Worm (Caenorhabditis elegans) whole organism, L3 larva: ENCODE data around the gene syx-3.

Source experiments
- R02D3.7 ChIP-seq: fragments of 150-350 bp; optimal IDR thresholded peaks from 2 replicates; lab custom pipeline; 2014; ENCODE audit warnings: missing biosample characterization, missing genetic modification characterization
- ZK546.5 ChIP-seq: sonication (generic microtip); optimal IDR thresholded peaks from 2 replicates; lab custom pipeline; 2017; ENCODE audit warnings: missing biosample characterization, missing genetic modification characterization
- aly-2 ChIP-seq: fragments of 150-350 bp; optimal IDR thresholded peaks from 2 replicates; lab custom pipeline; 2014; ENCODE audit warnings: missing biosample characterization, missing genetic modification characterization
- ama-1 ChIP-seq: fragments of 150-350 bp; optimal IDR thresholded peaks from 2 replicates; lab custom pipeline; 2018
- ceh-9 ChIP-seq: sonication (generic microtip); optimal IDR thresholded peaks from 2 replicates; lab custom pipeline; 2018; ENCODE audit warnings: missing biosample characterization, missing genetic modification characterization
- daf-12 ChIP-seq: fragments of 150-350 bp; optimal IDR thresholded peaks from 2 replicates; lab custom pipeline; 2014; ENCODE audit warnings: missing biosample characterization, missing genetic modification reagents, missing genetic modification characterization
- elt-1 ChIP-seq: fragments of 150-350 bp; optimal IDR thresholded peaks from 2 replicates; lab custom pipeline; 2014; ENCODE audit warnings: missing biosample characterization, missing genetic modification characterization
- elt-2 ChIP-seq: sonication (generic microtip); optimal IDR thresholded peaks from 2 replicates; lab custom pipeline; 2016; ENCODE audit warnings: missing genetic modification reagents, mild to moderate bottlenecking, missing genetic modification characterization, missing compliant biosample characterization
- elt-3 ChIP-seq, 3 experiments: fragments of 150-350 bp in 1 of 3; sonication (generic microtip) in 2 of 3; optimal IDR thresholded peaks; 2 replicates in 2 of 3; 4 replicates in 1 of 3; lab custom pipeline; 2014 to 2017; ENCODE audit warnings: missing biosample characterization in 3 of 3, missing genetic modification characterization in 3 of 3
- eor-1 ChIP-seq, 2 experiments: fragments of 150-350 bp; optimal IDR thresholded peaks; 2 replicates each; lab custom pipeline; 2014 to 2018; ENCODE audit warnings: missing biosample characterization in 2 of 2, missing genetic modification characterization in 2 of 2
- fkh-10 ChIP-seq: sonication (generic microtip); optimal IDR thresholded peaks from 2 replicates; lab custom pipeline; 2017; ENCODE audit warnings: missing biosample characterization, missing genetic modification reagents, missing genetic modification characterization
- fkh-2 ChIP-seq: fragments of 150-350 bp; optimal IDR thresholded peaks from 2 replicates; lab custom pipeline; 2014; ENCODE audit warnings: missing biosample characterization, missing genetic modification reagents, missing genetic modification characterization
- fos-1 ChIP-seq: fragments of 150-350 bp; optimal IDR thresholded peaks from 2 replicates; lab custom pipeline; 2014; ENCODE audit warnings: missing biosample characterization, missing genetic modification characterization
- hmg-11 ChIP-seq: sonication (generic microtip); optimal IDR thresholded peaks from 2 replicates; lab custom pipeline; 2016; ENCODE audit warnings: missing genetic modification characterization, missing compliant biosample characterization
- jun-1 ChIP-seq: fragments of 150-350 bp; optimal IDR thresholded peaks from 2 replicates; lab custom pipeline; 2014; ENCODE audit warnings: missing biosample characterization, missing genetic modification reagents, missing genetic modification characterization
- lin-15B ChIP-seq: fragments of 150-350 bp; optimal IDR thresholded peaks from 2 replicates; lab custom pipeline; 2014; ENCODE audit warnings: missing biosample characterization, missing genetic modification characterization
- lin-39 ChIP-seq: fragments of 150-350 bp; optimal IDR thresholded peaks from 2 replicates; lab custom pipeline; 2018; ENCODE audit warnings: missing biosample characterization, missing genetic modification reagents, missing genetic modification characterization
- mml-1 ChIP-seq: fragments of 150-350 bp; sonication (generic microtip); optimal IDR thresholded peaks from 3 replicates; lab custom pipeline; 2014; ENCODE audit warnings: missing biosample characterization, missing genetic modification characterization
- nfya-1 ChIP-seq: sonication (generic microtip); optimal IDR thresholded peaks from 2 replicates; lab custom pipeline; 2017; ENCODE audit warnings: missing genetic modification characterization, mild to moderate bottlenecking, missing compliant biosample characterization, antibody characterized with exemption, moderate library complexity; ENCODE audit not compliant: insufficient read depth
- nhr-11 ChIP-seq: fragments of 150-350 bp; optimal IDR thresholded peaks from 2 replicates; lab custom pipeline; 2014; ENCODE audit warnings: missing biosample characterization, missing genetic modification characterization
- nhr-12 ChIP-seq: fragments of 150-350 bp; optimal IDR thresholded peaks from 2 replicates; lab custom pipeline; 2014; ENCODE audit warnings: missing biosample characterization, missing genetic modification characterization
- nhr-23 ChIP-seq: fragments of 150-350 bp; optimal IDR thresholded peaks from 2 replicates; lab custom pipeline; 2014; ENCODE audit warnings: missing biosample characterization, missing genetic modification reagents, missing genetic modification characterization
- nhr-237 ChIP-seq: fragments of 150-350 bp; optimal IDR thresholded peaks from 2 replicates; lab custom pipeline; 2014; ENCODE audit warnings: missing biosample characterization, missing genetic modification characterization
- nhr-25 ChIP-seq: sonication (generic microtip); optimal IDR thresholded peaks from 2 replicates; lab custom pipeline; 2017; ENCODE audit warnings: missing biosample characterization, missing genetic modification characterization
- nhr-28 ChIP-seq: fragments of 150-350 bp; optimal IDR thresholded peaks from 2 replicates; lab custom pipeline; 2014; ENCODE audit warnings: missing biosample characterization, missing genetic modification characterization
- nhr-43 ChIP-seq: sonication (generic microtip); optimal IDR thresholded peaks from 2 replicates; lab custom pipeline; 2016; ENCODE audit warnings: mild to moderate bottlenecking, missing genetic modification characterization, missing compliant biosample characterization; ENCODE audit not compliant: poor library complexity, severe bottlenecking
- nhr-76 ChIP-seq: fragments of 150-350 bp; sonication (generic microtip); optimal IDR thresholded peaks from 5 replicates; lab custom pipeline; 2014; ENCODE audit warnings: missing biosample characterization, missing genetic modification characterization
- pha-4 ChIP-seq: fragments of 150-350 bp; optimal IDR thresholded peaks from 2 replicates; lab custom pipeline; 2014; ENCODE audit warnings: missing biosample characterization, missing genetic modification reagents, missing genetic modification characterization
- pqm-1 ChIP-seq: fragments of 150-350 bp; optimal IDR thresholded peaks from 2 replicates; lab custom pipeline; 2017; ENCODE audit warnings: missing biosample characterization, missing genetic modification characterization, inconsistent platforms
- skn-1 ChIP-seq: fragments of 150-350 bp; optimal IDR thresholded peaks from 2 replicates; lab custom pipeline; 2014; ENCODE audit warnings: missing biosample characterization, missing genetic modification characterization
- snpc-4 ChIP-seq: fragments of 150-350 bp; optimal IDR thresholded peaks from 2 replicates; lab custom pipeline; 2014; ENCODE audit warnings: missing biosample characterization, missing genetic modification characterization
- tbx-2 ChIP-seq: sonication (generic microtip); optimal IDR thresholded peaks from 2 replicates; lab custom pipeline; 2016; ENCODE audit warnings: mild to moderate bottlenecking, missing genetic modification characterization, missing compliant biosample characterization
- unc-39 ChIP-seq: sonication (generic microtip); optimal IDR thresholded peaks from 4 replicates; lab custom pipeline; 2017; ENCODE audit warnings: missing biosample characterization, missing genetic modification characterization
- unc-62 ChIP-seq: fragments of 150-350 bp; sonication (generic microtip); optimal IDR thresholded peaks from 4 replicates; lab custom pipeline; 2014; ENCODE audit warnings: missing biosample characterization, missing genetic modification reagents, missing genetic modification characterization
- ztf-4 ChIP-seq: fragments of 150-350 bp; optimal IDR thresholded peaks from 2 replicates; lab custom pipeline; 2014; ENCODE audit warnings: missing biosample characterization, missing genetic modification characterization

The syx-3 gene

ce11 chrX:5370605-5371004 lies 21.7 kb downstream of the syx-3 start:
- TF ChIP-seq nfya-1 (tag; lab: Kevin White, UChicago) (no peak), fkh-2 (tag; lab: Kevin White, UChicago) (no peak), ama-1 (no peak), eor-1 (tag; optimal IDR thresholded peaks at IDR 0.05; lab: Kevin White, UChicago) (no peak), elt-3 (tag; optimal IDR thresholded peaks at IDR 0.05; lab: Kevin White, UChicago) (no peak), pha-4 (tag; lab: Kevin White, UChicago) (no peak), hmg-11 (no peak)

ce11 chrX:5372638-5373037 lies 23.7 kb downstream of the syx-3 start, which contains the start of gene F35C8.8:
Gene F35C8.8, minus strand, starts transcription at chrX:5372639.
- TF ChIP-seq jun-1: no peak
- no peak for TF ChIP-seq ZK546.5 (tag; lab: Kevin White, UChicago)
- no peak for TF ChIP-seq daf-12
- TF ChIP-seq nfya-1 (tag; lab: Kevin White, UChicago): no peak
- no peak for TF ChIP-seq mml-1 (tag; lab: Kevin White, UChicago)
- no peak for TF ChIP-seq nhr-11
- TF ChIP-seq, all 47 proteins: peak for 0

DNA sequence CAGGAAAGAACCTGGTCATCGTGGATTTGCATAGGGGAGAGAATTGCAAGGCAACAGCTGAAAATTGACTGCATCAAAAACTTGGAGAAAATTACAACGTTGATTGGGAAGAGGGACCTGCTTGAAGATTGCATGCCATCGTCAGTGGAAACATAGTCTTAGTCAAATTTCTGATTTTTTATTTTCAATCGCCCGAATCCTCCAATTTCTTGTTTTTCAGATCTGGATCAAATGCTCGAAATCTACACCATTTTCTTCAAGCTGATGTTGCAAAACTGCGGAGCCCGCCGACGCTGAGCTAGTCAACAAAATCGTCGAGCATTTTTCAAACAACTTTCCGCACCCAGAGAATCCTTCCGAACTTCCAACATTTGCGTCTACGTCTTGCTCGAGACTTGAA lies 24.7 kb downstream of the syx-3 start:
- no peak for TF ChIP-seq fos-1 (tag; lab: Kevin White, UChicago)
- no peak for TF ChIP-seq pqm-1 (tag; lab: Kevin White, UChicago)
- no peak for TF ChIP-seq lin-15B
- TF ChIP-seq nhr-11: no peak
- TF ChIP-seq snpc-4 (tag; lab: Kevin White, UChicago): no peak
- no peak for TF ChIP-seq tbx-2 (tag; lab: Kevin White, UChicago)
- TF ChIP-seq, all 47 proteins: peak for 0

ce11 chrX:5374742-5375141 lies 25.8 kb downstream of the syx-3 start, which contains the start of gene sek-4:
Gene sek-4, plus strand, starts transcription at chrX:5375059.
- TF ChIP-seq elt-2 (peak; percentile 58), pha-4 (tag; lab: Kevin White, UChicago) (peak; percentile 50), fkh-2 (tag; lab: Kevin White, UChicago) (no peak), pqm-1 (tag; lab: Kevin White, UChicago) (peak; percentile 25)

ce11 chrX:5377307-5377706 lies 28.4 kb downstream of the syx-3 start, which contains the start of gene sek-5:
Gene sek-5, plus strand, starts transcription at chrX:5377607.
- TF ChIP-seq unc-62 (GFP tag; lab: Kevin White, UChicago) (no peak), pha-4 (tag; lab: Kevin White, UChicago) (peak; percentile 39)

DNA sequence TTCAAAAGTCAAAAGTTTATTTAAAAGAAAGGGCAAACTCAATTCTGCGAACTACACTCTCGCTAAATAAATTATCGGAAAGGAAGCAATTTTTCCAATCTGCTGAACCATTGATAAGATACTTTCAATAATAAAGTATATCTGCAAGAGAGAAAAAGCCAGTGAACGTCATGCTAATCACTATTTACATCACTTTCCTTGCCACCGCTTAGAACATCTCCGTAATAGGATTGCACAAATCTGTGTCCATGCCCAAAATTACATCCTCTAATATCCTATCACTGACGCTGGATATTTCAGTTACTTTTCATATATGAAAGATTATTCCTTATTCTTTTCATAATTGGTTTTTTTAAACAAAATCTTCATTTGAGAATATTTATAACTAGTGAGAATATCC lies 33.9 kb downstream of the syx-3 start:
- no peak for TF ChIP-seq mml-1 (tag; lab: Kevin White, UChicago)

DNA sequence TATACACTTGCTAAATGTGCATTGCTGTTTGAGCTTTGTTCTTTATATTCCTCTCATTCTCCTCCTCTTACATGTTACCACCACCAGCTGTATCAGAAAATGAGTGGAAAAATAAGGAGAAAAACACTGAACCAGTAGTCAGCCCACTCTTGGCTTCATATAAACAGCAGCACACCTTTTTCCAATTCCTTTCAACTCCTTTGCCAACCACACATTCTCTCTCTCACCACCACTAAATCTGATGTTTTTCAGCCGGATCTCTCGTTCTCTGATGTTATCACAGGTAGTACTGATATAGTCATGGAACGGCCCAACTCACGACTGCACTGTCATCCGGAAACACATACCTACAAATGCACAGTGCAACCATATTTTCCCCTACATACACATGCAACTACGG lies 37.7 kb downstream of the syx-3 start, which contains the start of gene kcnl-3:
Gene kcnl-3, plus strand, starts transcription at position 301 of the 400 bp plus-strand sequence.
- no peak for TF ChIP-seq nhr-25
- no peak for TF ChIP-seq nhr-28
- TF ChIP-seq snpc-4 (tag; lab: Kevin White, UChicago): no peak
- TF ChIP-seq fkh-10 (GFP tag; lab: Kevin White, UChicago): no peak
- no peak for TF ChIP-seq skn-1 (tag; lab: Kevin White, UChicago)
- TF ChIP-seq lin-39 (tag; lab: Kevin White, UChicago): no peak
- no peak for TF ChIP-seq ZK546.5 (tag; lab: Kevin White, UChicago)
- no peak for TF ChIP-seq aly-2
- no peak for TF ChIP-seq ceh-9
- TF ChIP-seq unc-62 (GFP tag; lab: Kevin White, UChicago): no peak
- TF ChIP-seq unc-39: no peak
- TF ChIP-seq daf-12: no peak
- TF ChIP-seq nhr-237 (tag; lab: Kevin White, UChicago): no peak
- no peak for TF ChIP-seq ztf-4 (tag; lab: Kevin White, UChicago)

- TF ChIP-seq elt-1 (tag; lab: Kevin White, UChicago) (no peak), ceh-9 (no peak), nhr-25 (no peak), nhr-237 (tag; lab: Kevin White, UChicago) (no peak), nhr-43 (tag; lab: Kevin White, UChicago) (no peak), fkh-2 (tag; lab: Kevin White, UChicago) (no peak), daf-12 (no peak), fos-1 (tag; lab: Kevin White, UChicago) (no peak), pqm-1 (tag; lab: Kevin White, UChicago) (no peak), nhr-23 (tag; lab: Kevin White, UChicago) (no peak), snpc-4 (tag; lab: Kevin White, UChicago) (no peak), R02D3.7 (tag; lab: Kevin White, UChicago) (no peak), tbx-2 (tag; lab: Kevin White, UChicago) (no peak), nhr-76 (tag; lab: Kevin White, UChicago) (no peak), fkh-10 (GFP tag; lab: Kevin White, UChicago) (no peak), nhr-12 (tag; lab: Kevin White, UChicago) (no peak), mml-1 (tag; lab: Kevin White, UChicago) (no peak), aly-2 (no peak)
These were observed 38.7 kb downstream of the syx-3 start for ce11 chrX:5387629-5388028.
